Worm (Caenorhabditis elegans) whole organism, dauer: ENCODE measurements around the gene ppm-2.

Source experiments
- unc-62 ChIP-seq: sonication (generic microtip); optimal IDR thresholded peaks from 2 replicates; lab custom pipeline; 2017; ENCODE audit warnings: missing biosample characterization, missing genetic modification reagents, missing genetic modification characterization

Gene ppm-2

DNA sequence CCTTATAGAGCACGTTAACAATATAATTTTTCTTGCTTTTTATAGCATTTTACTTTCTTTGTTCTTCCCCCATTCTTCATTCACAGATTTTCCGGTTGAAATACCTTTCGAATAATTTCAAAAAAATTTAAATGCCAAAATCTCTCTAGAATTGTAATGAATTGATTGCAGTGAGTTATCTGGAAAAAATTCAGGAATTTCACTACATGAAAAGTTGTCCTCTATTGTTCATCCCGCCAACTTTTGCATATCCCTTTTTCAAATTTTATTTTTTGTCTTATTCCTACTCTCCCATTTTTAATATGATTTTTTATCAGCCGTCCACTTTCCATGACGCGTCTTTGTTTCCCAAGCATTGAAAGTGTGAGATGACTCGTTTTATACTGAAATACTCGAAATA, 3.1 kb downstream of the ppm-2 start:
- no peak for TF ChIP-seq unc-62 (GFP tag; lab: Kevin White, UChicago)

DNA sequence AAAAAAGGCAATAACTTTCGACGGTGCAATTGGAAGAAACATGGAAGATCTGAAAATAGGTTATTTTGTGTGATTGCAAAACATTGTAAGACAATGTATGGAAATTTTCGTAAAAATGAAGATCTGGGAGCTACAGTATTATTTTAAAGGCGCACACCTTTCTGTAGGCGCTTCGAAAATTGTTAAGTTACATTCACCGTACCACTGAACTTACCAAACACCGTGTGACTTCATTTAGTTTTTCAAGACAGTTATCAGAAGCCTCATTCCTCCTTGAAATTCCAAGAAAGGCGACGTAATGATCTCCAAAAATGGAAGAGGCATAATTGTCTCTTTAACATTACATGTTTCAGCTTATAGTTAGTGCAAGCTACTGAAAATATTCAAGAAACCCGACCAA, 3.6 kb downstream of the ppm-2 start:
- TF ChIP-seq unc-62 (GFP tag; lab: Kevin White, UChicago): no peak

DNA sequence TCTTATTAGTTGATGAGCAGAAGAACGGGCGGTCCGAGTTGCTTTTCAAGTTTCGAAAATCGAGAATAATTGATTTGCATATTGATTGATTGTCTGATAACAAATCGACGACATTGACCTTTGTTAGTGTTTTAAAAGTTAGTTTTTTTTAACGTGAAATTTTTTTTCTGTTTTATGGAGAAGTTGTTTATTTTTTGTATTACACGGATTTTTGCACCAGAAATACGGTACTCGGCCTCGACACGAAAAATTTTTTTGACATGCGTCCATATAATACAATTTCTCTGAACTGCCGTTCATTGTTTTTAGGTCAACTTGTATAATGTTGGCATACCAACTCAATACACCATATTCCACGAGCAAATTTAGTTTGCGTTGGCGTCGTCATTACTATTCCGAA, 5.1 kb downstream of the ppm-2 start, which contains the start of gene T23F11.2:
T23F11.2 (minus strand) TSS at position 101 of the 400 bp plus-strand sequence.
- TF ChIP-seq unc-62 (GFP tag; lab: Kevin White, UChicago): no peak

DNA sequence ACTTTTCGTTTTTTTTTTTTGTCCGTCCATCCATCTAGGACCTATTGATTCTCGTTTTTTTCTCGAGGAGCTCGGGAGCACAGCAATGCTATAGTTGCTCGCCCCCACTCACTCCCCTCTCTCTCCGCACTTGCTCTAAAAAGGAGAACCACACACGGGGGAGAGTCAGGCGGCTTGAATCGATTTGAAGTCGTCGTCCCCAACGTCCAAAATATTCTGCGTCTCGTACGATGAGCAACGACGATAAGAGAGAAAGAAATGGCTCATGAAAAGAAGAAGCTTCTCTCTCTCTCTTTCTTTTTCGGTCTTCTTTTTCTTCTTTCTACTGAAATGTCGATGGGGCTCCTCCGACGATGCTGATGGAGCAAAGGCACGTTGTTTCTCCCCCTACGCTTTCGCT, 6.1 kb downstream of the ppm-2 start:
- TF ChIP-seq unc-62 (GFP tag; lab: Kevin White, UChicago): no peak

DNA sequence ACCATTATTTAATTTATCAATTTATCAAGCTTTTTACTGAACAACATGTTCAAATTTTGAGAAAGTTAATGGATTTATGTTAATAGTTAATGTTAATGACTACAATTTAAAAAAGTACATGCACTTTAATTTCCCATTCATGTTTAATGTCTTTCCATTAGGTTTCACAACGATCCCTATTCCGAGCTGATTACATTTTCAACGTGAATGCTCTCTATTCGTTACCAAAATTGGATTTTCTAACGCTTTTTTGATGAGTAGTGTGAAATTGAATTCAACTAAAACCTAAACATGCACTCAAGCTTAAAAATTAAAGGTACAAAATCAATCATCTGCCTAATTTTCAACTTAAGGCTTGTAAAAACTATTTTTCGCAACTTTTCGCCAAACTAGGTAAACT, 7.1 kb downstream of the ppm-2 start:
- no peak for TF ChIP-seq unc-62 (GFP tag; lab: Kevin White, UChicago)

DNA sequence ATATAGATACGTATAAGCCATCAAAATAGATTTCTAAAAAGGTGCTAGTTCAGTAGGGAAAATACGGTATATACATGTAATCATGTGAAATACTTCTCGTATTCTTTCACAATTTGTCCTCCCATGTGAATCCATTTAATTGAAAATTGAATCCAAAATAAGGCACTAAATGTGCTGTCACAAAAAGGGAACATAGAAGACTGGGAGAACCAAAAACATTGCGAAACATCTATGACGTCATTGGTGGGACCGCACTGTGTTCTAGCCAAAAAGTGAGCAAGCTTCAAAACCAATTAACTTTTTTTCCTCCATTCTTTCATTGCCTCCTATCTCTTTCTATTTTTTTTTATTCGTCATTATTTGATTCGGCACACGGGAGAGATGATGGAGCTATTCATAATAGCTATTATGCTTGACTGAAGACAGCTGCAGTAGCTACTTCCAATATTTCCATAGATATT, 8.1 kb downstream of the ppm-2 start, which contains the start of gene cdka-1:
cdka-1 (plus strand) TSS at position 411 of the 461 bp plus-strand sequence.
- no peak for TF ChIP-seq unc-62 (GFP tag; lab: Kevin White, UChicago)

DNA sequence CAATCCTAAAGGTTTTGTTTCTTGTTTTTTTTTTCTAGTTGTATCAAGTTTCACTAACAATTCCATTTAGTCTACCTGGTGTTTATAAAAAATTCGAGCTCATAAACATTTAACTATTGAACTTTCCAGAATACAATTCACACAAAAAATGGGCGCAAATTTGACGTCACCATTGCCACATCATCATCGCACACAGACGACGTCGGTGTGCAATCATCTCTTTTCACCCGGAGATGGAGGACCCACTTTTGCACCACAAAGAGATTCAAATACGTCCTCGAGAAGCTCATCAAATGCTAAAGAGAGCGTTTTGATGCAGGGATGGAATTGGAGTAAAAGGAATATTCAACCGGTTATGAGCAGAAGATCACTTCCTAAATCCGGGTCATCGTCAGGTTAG, 9.1 kb downstream of the ppm-2 start:
- TF ChIP-seq unc-62 (GFP tag; lab: Kevin White, UChicago): no peak

DNA sequence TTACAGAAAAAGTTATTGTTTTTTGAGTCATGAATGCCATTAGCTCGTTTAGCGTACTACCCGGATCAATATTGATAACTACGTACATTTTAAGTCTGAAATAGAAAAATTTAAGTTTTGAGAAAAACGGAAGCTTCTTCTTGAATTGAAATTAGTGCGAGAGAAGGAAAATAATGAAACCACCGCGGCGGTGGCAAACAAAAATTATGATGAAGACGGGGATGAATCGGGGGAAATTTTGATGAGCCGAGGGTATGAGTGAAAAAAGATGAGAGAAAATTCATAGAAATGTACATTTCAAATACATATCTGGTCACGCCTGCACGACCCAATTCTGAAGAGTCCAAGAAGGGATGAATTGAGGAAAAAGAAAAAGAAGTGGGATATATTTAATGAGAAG, 15.0 kb downstream of the ppm-2 start, which contains the start of gene T23F11.4:
T23F11.4 (minus strand) TSS at position 101 of the 400 bp plus-strand sequence.
- no peak for TF ChIP-seq unc-62 (GFP tag; lab: Kevin White, UChicago)

DNA sequence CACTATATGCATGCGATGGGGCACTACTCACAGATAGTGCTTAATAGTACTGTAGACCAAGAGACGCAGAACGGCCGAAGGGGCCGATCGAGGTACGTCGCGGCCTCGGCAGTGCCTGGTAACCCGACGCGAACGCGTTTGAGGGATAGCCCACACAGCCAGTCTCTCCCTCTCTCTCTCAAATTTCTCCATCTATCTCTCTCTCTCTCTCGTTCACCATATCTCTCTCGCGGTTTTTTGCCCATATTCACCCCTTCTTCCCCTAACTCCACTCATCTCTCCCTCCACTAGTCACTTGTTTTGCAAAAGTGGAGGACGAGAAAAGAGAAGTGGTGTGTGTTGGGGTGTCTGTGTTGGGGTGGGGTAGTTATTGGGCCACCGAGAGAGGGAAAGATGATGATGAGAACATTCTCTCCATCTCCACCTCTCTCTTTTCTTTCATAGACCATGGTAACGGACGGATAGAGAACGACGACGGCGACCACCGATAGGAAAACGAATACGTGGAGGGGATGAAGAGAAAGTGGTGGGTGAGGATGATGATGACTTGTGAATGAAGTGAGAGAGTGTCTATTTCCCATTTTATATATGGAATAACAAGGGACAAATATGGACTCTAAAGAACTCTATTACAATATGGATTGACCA, 16.6 kb downstream of the ppm-2 start:
- TF ChIP-seq unc-62 (GFP tag; lab: Kevin White, UChicago): no peak

DNA sequence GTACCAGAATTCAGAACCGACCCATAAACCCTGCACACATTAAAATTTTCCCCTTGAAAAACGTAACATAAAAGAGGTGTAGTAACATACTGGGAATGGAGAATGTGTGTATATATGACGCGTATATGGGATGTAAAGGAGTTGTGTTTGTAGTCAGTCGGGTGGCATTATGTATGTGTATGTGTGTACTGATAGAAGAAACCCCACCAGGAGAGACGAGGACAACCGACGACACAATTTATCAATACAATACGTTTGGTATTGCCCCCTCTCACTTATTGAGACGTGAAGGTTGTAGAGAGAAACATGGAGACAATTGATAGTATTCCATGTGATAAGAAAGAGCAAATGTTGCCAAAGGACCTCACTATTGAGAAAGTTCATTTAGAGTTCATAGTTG, 17.8 kb downstream of the ppm-2 start:
- TF ChIP-seq unc-62 (GFP tag; lab: Kevin White, UChicago): no peak

DNA sequence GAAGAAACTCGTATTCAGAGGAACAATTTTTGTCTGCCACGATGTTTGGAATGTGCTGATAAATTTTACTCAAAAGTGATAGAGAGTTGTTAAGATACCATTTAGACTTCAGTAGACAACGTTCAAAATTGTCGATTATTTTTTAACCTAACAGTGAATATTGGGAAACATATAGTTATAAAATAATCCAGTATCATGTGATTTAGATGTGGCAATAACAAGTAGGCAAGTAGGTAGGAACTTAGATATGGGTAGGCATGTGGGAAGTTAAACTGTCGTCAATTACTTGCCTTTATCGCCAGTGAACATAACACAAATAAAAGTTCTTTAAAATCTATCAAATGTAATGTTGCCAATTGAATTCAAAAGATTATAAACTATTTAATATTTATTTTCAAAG, 21.2 kb downstream of the ppm-2 start, which contains the start of gene T23F11.11:
T23F11.11 (minus strand) TSS at position 101 of the 400 bp plus-strand sequence.
- TF ChIP-seq unc-62 (GFP tag; lab: Kevin White, UChicago): no peak

DNA sequence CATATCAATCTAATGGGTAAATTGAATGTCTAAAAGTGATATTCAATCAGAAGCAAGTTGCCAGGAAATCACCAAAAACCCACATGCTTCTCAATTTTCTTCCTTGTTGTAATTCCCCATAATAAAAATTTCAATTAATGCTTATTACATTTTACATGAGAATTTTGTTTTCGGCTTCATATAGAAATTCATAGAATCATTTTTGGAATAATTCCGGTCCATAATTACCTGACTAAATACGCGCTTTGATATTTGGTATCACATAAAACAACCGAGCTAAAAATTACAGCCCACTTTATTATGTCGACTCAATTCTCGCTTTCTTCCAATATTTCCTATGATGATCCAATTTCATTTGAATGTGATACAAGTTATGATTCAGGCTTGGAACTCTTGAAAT, 21.7 kb downstream of the ppm-2 start, which contains the start of gene srg-13:
srg-13 (plus strand) TSS at position 301 of the 400 bp plus-strand sequence.
- TF ChIP-seq unc-62 (GFP tag; lab: Kevin White, UChicago): no peak

DNA sequence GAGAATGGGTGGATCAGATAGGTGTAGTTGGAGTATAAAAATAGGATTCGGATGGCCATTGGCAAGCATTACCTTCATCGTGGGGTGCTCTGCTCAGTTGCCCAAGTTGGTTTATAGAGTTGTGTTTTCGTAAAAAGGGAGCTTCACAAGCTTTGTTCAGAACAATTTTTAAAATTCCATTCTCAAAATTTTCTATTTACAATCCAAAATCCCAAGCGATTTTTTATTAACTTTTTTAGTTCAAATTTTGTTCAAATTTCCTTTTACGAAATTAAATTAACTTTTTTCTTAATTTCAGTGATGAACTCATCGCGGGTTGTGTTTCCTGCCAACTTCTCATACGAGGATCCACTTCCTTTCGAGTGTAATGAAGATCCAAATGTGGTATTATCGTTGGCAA, 27.2 kb downstream of the ppm-2 start, which contains the start of gene srg-10:
srg-10 (plus strand) TSS at position 301 of the 400 bp plus-strand sequence.
- no peak for TF ChIP-seq unc-62 (GFP tag; lab: Kevin White, UChicago)

DNA sequence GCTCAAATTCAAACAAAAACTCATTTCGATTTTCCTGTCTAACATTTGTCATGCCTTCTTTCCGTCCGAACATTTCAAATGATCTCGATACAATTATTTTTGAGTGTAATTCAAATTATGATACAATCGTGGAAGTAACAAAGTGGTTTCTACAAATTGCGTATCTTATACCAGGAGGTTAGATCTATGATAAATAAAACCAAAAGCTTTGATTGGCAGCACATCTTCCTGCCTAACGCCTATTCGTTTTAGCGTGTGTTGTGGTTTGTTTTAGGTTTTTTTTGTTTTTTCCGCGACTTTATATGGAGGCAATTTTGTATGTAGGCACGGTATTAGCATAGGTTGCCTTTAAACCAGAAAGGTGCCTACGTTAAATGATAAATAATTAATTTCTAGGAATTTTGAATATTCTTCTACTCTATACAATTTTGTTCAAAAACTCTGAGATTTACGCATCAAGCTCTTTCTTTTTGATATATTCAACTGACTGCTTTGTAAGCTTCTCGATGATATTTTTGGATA, 29.7 kb downstream of the ppm-2 start, which contains the start of gene srg-11:
srg-11 (plus strand) TSS at position 51 of the 522 bp plus-strand sequence.
- TF ChIP-seq unc-62 (GFP tag; lab: Kevin White, UChicago): no peak

DNA sequence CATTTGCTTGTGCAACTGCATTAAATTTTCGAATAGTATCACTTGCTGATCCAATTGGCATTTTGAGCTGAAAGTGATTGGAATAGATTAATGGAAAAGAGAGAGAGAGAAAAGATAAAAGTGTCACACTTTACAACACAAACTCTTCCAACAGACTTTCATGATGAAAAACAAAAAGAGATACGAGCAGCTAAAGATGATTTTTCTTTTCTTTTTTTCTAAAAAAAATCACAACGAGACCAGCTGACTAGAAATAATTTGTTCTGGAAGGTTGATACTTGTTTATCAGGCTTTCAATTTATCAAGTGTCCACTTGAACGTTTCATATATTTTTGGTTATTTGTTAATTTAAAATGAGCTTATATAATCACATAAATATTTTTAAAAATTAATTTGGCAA, 36.8 kb downstream of the ppm-2 start:
- TF ChIP-seq unc-62 (GFP tag; lab: Kevin White, UChicago): no peak

DNA sequence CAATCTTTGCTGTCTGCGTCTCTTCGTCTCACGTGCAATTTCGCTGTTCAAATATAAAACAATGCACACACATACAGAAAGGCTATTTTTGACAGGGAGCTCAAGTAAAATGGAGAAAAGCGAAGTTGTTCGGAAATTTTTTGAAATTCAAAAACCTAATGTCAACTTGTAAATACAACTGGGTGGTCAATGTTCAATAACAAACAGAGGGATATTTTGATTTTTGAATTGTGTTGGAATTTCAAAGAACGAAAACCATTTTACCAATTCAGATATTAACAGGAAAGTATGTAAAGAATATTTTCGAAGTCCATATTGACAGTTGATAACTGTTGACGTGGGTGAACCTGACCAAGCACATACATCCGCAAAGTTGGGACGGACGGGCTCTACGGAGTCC, 38.1 kb downstream of the ppm-2 start, which contains the start of gene tag-243:
tag-243 (minus strand) TSS at position 101 of the 400 bp plus-strand sequence.
- no peak for TF ChIP-seq unc-62 (GFP tag; lab: Kevin White, UChicago)
